Worm (Caenorhabditis elegans) whole organism, L4/young adult: ENCODE results near the gene F17E5.2.

Experiments used
- W03F9.2 ChIP-seq: fragments of 150-350 bp; optimal IDR thresholded peaks from 2 replicates; lab custom pipeline; 2014; ENCODE audit warnings: missing biosample characterization, missing genetic modification characterization
- dao-5 ChIP-seq: sonication (generic microtip); optimal IDR thresholded peaks from 2 replicates; lab custom pipeline; 2016; ENCODE audit warnings: missing genotype, missing genetic modification characterization, moderate library complexity, missing compliant biosample characterization
- him-1 ChIP-seq: sonication (generic microtip); optimal IDR thresholded peaks from 2 replicates; lab custom pipeline; 2016; ENCODE audit warnings: missing genotype, missing genetic modification reagents, missing genetic modification characterization, missing compliant biosample characterization

DNA sequence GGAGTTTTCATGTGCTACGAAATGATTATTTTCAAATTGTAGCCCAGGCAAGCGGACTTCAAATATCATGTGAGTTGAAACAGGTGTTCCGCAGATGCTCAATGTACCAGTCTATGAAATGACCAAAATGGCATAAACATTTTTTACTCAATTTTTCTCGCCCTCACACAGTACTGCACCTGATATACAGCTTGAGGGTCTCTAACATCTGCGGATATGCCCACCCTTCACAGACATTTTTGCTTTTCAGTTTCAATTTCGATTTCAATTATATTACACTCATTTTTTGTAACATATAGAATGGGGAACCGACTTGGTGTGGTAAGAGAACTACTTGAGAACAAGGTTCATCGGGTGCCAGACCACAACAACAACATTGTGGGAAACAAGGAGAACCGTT, 47.3 kb upstream of the F17E5.2 start, which contains the start of gene F42F12.11:
- TF ChIP-seq him-1 (no peak), dao-5 (tag; lab: Kevin White, UChicago) (no peak), W03F9.2 (tag; lab: Kevin White, UChicago) (no peak)
